Worm (Caenorhabditis elegans): ENCODE measurements around the gene srh-69.

The srh-69 gene

ce11 chrII:12494556-12495131, 19.9 kb downstream of the srh-69 start, which contains the start of gene col-85:
TSS of gene col-85 (minus strand) at chrII:12495095.
- TF ChIP-seq attf-4 (tag; optimal IDR thresholded peaks at IDR 0.05) (no peak), lin-29 (GFP tag; IDR thresholded peaks at IDR 0.05) (peak; percentile 75), skn-1 (tag; optimal IDR thresholded peaks at IDR 0.05) (no peak), mdl-1 (tag; optimal IDR thresholded peaks at IDR 0.05) (peak in 1 of 2 experiments; percentile 59), tag-97 (GFP tag; IDR thresholded peaks at IDR 0.05) (no peak), ama-1 (optimal IDR thresholded peaks at IDR 0.05) (no peak), mdt-29 (GFP tag; IDR thresholded peaks at IDR 0.05) (peak; percentile 79), ceh-82 (tag; optimal IDR thresholded peaks at IDR 0.05) (no peak), fkh-10 (GFP tag; optimal IDR thresholded peaks at IDR 0.05) (peak; percentile 30), ceh-32 (tag; optimal IDR thresholded peaks at IDR 0.05; ENCODE audit: poor library complexity) (peak; percentile 2), F26F4.8 (GFP tag; conservative IDR thresholded peaks at IDR 0.05) (peak; percentile 92), nhr-11 (tag; optimal IDR thresholded peaks at IDR 0.05) (peak; percentile 56), dmd-9 (GFP tag; IDR thresholded peaks at IDR 0.05) (peak; percentile 87), spr-1 (tag; optimal IDR thresholded peaks at IDR 0.05) (peak; percentile 79), T20F7.1 (GFP tag; optimal IDR thresholded peaks at IDR 0.05) (no peak), nhr-42 (GFP tag; IDR thresholded peaks at IDR 0.05) (peak; percentile 78; the same call in 1 of the 2 replicates), mxl-3 (GFP tag; optimal IDR thresholded peaks at IDR 0.05) (peak; percentile 42), unc-130 (GFP tag; optimal IDR thresholded peaks at IDR 0.05) (peak; percentile 63), dmd-6 (GFP tag; IDR thresholded peaks at IDR 0.05) (peak; percentile 79), snpc-4 (tag; optimal IDR thresholded peaks at IDR 0.05) (peak; percentile 71), Y5F2A.4 (GFP tag; optimal IDR thresholded peaks at IDR 0.05) (peak; percentile 79), hlh-11 (tag; optimal IDR thresholded peaks at IDR 0.05) (peak; percentile 66), F44E2.7 (GFP tag; IDR thresholded peaks at IDR 0.05) (peak; percentile 80; the same call in 1 of the 2 replicates), nhr-6 (tag; optimal IDR thresholded peaks at IDR 0.05) (peak; percentile 48), lir-3 (tag; optimal IDR thresholded peaks at IDR 0.05) (peak; percentile 62), snpc-1.2 (GFP tag; IDR thresholded peaks at IDR 0.05) (peak; percentile 88), nhr-237 (tag; optimal IDR thresholded peaks at IDR 0.05) (no peak), daf-8 (GFP tag; IDR thresholded peaks at IDR 0.05) (0 out of 2 replicates have a peak, but pooled peaks have one; percentile 71), gei-8 (GFP tag; optimal IDR thresholded peaks at IDR 0.05) (peak; percentile 76), pha-4 (GFP tag; IDR thresholded peaks at IDR 0.05) (peak; percentile 95), pha-4 (tag; optimal IDR thresholded peaks at IDR 0.05) (no peak), mep-1 (tag; optimal IDR thresholded peaks at IDR 0.05) (no peak), ztf-11 (tag; optimal IDR thresholded peaks at IDR 0.05) (no peak), spr-3 (GFP tag; optimal IDR thresholded peaks at IDR 0.05) (peak; percentile 81), nhr-102 (tag; optimal IDR thresholded peaks at IDR 0.05) (peak; percentile 75), aly-2 (tag; optimal IDR thresholded peaks at IDR 0.05) (no peak), nhr-76 (tag; optimal IDR thresholded peaks at IDR 0.05) (no peak), T26A8.4 (GFP tag; IDR thresholded peaks at IDR 0.05) (peak; percentile 92), zip-11 (GFP tag; IDR thresholded peaks at IDR 0.05) (0 out of 2 replicates have a peak, but pooled peaks have one; percentile 53), ZK337.2 (GFP tag; IDR thresholded peaks at IDR 0.05) (peak; percentile 93), aha-1 (tag) (peak; percentile 94), ctbp-1 (GFP tag; IDR thresholded peaks at IDR 0.05) (peak; percentile 91), lin-39 (tag; optimal IDR thresholded peaks at IDR 0.05) (no peak), unc-62 (GFP tag; optimal IDR thresholded peaks at IDR 0.05 in 1 of 2) (peak in 1 of 2 experiments; percentile 79), unc-62 (tag; optimal IDR thresholded peaks at IDR 0.05) (no peak), ceh-28 (tag; optimal IDR thresholded peaks at IDR 0.05) (no peak), sdz-12 (GFP tag; optimal IDR thresholded peaks at IDR 0.05) (no peak), ZK546.5 (tag; optimal IDR thresholded peaks at IDR 0.05) (no peak), dpl-1 (GFP tag; optimal IDR thresholded peaks at IDR 0.05) (peak; percentile 59), ceh-62 (tag; optimal IDR thresholded peaks at IDR 0.05) (no peak), F37D6.2 (tag; optimal IDR thresholded peaks at IDR 0.05) (peak; percentile 53), rbr-2 (tag; optimal IDR thresholded peaks at IDR 0.05) (peak; percentile 87), egl-43 (GFP tag; IDR thresholded peaks at IDR 0.05) (peak; percentile 98)

All from whole organism, L4 larva.